Fruit fly (Drosophila melanogaster): ENCODE data around the gene Nak.

Nak gene

DNA sequence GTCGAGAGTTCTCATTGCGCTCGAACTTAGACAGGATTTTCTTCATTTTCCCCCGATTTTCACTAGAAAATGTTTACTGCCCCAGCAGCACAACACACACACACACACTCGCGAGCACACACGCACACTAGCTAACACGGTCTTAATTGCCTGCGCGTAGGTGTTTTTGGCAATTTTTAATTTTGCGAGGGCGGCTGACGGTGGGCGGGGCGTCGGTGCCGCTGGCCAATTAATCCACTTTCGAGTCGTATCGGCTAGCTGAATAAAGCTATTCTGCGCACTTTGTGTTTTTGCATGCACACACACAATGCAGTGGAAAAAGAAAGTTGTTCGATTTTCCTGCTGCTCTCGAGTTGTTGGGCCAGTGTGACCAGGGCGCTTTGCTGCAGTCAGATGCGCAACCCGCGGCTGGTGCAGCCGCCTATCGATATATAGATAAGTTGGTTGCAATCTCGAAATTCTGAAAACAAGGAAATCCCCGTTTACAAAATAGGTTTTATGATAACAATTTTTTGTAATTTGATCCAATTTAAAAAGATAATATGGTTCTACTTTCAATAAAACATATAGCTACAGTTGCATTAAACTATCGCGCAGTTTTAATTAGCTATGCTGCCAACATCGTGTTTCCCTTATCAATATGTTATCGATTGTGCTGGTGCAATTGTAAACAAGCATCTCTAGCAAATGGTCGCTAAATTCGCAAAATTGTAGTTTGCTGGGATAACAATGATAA lies at the start of gene Nak, which contains the start of gene Tango6:
Nak (minus strand) TSS at position 375 of the 736 bp plus-strand sequence.
Tango6 (plus strand) TSS at position 659 of the 736 bp plus-strand sequence.
- TF ChIP-seq noc (tag; optimal IDR thresholded peaks at IDR 0.05) = no peak

DNA sequence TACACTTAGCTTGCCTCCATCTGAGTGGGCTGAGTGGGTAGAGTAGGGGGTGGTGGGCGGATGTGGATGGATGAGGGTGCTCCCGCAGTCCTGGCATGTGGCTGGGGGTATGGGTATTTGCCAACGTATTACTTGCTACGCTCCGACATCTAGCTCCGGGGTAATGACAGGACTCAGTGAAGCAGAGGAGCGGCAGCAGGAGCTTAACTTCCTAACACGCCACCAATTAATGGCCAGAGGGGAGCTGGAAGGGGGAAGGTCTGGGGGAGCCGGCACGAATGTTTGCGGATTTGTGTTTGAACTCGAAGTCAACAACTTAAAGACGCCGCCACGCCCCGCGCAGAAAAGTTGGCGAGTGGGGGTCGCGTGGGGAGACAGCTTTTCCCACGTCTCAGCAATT lies 49.7 kb upstream of the Nak start:
- no peak for TF ChIP-seq noc (tag; optimal IDR thresholded peaks at IDR 0.05)

DNA sequence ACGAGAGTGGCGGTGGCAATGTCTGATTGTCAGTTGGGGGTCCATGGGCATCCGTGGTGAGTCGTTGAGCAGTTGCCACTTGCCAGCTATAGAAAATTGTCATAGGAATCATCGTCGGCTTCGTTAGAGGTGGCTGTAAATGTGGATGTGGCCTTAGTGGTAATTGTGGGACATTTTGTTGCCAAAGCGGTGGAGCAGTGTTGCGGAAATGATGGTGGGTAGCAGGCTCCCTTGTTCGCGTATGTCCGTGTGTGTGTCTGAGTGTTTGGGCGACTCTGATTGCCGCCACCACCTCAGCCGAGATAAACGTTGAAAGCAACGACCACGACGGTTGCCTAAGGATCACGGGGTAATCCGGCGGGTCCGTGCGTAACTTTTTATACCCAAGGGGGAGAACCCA lies 48.5 kb upstream of the Nak start:
- no peak for TF ChIP-seq noc (tag; optimal IDR thresholded peaks at IDR 0.05)

DNA sequence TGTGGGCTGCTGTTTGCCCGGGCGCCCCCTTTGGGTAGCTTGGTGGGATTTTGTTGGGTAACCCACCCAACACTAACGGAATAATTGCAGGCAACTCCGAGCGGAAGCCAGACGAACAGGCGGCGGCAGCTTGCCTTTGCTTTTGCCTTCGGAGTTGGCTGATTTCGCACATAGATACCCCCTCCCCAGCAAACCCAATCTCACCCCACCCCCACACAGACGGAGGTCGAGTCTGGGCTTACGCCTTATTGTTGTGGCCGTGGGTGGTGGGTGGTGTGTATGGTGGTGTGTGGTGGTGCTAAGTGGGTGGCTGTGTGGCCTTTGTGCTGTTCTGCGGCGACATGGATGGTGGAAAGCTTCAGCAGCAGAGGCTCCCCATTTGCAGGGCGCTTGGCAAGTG lies 47.1 kb upstream of the Nak start:
- no peak for TF ChIP-seq noc (tag; optimal IDR thresholded peaks at IDR 0.05)

DNA sequence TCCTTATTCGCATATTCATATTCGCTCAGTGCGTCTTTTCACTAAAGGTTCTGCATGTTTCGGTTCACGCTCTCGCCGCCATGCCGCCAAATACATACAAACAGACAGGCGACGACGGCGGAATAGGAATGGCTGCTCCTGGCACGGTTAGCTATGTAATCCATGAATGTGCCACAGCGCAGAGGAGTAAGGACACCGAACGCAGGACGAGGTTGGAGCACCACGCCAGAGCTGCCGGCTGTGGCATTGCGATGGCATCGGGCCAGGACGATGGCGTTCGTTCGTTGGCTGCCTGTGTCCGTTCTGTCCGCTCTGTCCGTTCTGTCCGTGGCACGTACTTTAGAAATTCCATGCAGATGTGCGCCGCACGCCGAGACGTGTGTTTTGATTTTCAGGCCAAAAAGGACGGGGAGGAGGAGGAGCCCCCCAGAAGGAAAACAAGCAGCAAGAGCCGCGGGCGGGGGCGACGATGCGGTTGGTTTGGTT lies 46.4 kb upstream of the Nak start:
- no peak for TF ChIP-seq noc (tag; optimal IDR thresholded peaks at IDR 0.05)

DNA sequence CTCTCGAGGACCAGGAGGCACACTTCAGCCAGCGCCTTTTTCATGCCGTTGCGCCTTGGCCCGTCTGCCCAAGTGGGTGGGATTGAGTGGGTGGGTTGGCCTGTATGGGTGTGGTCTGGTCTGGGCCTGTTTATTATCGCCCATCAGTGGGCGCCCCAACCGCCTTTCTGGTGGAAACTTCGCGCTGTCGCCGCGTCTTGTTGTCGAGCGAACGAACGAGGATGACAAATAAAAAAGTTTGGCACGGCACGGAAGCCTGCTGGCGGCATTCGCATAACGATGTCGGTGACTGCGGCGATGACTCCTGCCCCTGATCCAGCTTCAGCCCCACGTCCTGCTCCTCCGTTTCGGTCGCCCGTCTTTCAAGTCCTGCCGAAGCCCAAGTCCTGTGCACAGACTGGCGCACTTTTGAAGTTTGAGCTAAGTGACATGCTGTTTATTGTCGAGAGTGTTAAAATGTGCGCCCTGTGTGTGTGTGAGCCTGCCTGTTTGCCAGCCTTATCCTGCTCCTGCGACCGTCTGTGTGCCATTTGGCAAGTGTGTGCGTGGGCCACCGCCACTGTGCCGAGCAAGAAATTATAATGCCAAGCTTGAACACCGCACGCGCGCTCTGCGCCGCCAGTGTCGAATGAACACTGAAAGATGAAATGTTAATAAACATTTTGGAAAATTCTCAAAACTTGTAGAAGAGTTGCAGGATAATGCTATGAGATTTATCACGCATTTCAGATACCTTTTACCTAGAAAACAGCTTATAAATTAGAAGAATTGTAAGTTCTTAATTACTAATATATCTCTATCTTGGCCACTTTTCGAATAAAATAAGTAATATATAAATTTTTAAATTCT lies 45.7 kb upstream of the Nak start:
- TF ChIP-seq noc (tag; optimal IDR thresholded peaks at IDR 0.05) = peak; percentile 23

DNA sequence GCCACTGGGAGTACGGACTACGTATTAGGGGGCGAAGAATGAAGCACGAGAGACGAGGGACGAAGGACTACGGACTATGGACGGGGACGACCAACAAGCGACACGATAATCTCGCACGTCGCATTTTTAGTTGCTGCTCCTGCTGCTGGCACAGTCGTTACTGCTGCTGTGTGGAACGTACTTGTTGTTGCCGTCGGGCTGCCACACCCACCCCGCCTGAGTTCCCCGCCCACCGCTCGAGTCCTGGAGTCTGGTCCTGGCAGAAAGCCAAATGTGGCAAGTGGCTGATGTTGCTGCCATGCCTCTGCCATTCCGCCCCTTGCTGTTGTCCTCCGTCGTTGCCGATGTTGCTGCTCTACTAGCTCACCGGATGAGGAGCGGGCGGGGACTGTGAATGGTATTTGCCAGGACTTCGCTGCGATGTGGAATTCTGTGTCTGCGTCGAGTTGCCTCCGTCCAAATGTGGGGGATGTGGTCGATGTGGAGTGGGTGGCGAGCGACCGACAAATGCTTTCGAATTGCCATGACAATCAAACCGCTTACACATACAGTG lies 44.3 kb upstream of the Nak start:
- TF ChIP-seq noc (tag; optimal IDR thresholded peaks at IDR 0.05) = no peak

DNA sequence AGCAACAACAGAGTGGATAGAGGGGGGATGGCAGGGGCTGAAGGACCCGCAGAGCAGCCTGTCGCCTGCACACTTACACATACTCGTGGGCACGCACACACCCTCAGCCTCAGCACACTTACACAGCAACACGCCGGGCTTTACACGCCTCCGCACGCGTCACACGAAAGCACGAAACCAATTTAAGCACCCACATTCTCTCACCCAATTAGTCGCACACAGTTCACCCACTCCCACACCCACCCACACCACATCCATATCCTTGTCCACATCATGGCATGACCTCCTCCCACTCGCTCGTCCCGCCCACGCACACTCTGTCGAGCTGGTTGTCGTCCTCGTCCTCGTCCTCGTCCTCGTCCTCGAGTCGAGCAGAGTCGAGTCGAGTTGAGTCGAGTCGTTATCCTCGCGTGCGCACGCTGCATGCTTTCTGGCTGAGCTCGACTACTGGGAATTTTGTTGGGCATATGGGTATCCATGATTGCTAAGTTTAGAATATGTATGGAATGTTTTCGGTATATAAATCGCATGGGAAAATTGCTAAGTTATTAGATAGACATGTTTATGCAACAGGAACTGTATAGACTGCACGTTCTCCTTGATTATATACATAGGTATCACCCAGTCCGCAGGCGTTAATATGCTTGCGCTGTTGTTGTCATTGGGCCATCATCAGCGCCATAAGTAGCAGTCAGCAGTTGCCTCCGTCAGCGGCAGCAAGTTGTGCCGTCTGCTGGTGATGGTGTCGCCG lies 43.5 kb upstream of the Nak start:
- peak; percentile 54 for TF ChIP-seq noc (tag; optimal IDR thresholded peaks at IDR 0.05)

DNA sequence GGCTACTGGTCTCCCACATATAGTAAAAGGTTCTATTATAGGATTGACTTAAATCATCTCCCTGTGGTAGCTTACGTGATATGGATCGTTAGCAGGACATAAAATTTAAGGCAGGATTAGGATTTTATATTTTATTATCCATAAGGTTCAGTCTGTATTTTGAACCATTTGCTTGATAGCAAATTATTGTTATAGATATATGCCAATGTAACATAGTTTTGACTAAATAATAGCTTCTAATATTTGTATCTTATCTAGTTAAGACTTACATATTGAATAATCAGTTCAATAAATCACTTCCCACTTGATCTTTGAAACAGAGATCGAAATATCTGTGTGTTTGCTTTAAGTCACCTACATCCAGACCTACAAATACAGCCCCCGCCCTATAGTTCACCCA lies 42.0 kb upstream of the Nak start, which contains the start of gene robl37BC:
robl37BC (plus strand) TSS at position 301 of the 400 bp plus-strand sequence.
- no peak for TF ChIP-seq noc (tag; optimal IDR thresholded peaks at IDR 0.05)

DNA sequence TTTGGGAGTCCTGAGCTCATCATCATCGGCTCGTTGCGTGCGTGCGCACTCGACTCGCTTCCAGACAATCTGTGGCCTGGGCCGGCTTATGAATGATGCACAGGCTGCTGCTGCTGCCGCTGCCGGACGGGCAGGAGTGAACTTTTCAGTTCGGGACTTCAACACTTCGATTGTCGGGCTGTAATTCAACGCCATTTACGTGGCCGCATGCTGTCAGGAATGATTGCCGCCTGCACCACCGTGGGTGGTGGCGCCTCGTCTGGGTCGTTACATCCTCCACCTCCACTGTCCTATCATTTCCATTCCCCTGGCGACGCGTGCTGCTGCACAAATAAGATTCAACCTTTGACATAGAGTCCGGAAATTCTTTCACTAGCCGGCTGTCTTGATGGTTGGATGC lies 41.5 kb upstream of the Nak start:
- TF ChIP-seq noc (tag; optimal IDR thresholded peaks at IDR 0.05) = no peak

DNA sequence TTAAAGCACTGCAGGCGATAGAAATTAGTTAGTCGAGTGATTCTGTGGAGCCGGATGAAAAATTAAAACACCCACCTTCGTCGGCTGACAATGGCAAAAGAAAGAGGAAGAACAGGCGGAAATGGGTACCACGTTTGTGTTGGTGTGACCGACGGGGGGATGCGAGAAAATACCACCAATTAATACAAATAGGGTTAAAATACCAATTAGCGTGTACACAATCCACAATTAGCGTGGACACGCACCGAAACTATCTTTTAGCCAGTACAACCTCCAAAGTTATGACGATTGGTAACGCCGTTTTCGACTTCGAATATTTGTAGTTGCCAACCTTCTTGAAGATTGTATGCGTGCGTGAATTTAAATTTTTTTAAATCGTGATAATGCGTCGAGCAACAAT lies 40.6 kb upstream of the Nak start, which contains the start of gene RpL30:
RpL30 (minus strand) TSS at position 177 of the 400 bp plus-strand sequence.
- peak; percentile 82 for TF ChIP-seq noc (tag; optimal IDR thresholded peaks at IDR 0.05)

DNA sequence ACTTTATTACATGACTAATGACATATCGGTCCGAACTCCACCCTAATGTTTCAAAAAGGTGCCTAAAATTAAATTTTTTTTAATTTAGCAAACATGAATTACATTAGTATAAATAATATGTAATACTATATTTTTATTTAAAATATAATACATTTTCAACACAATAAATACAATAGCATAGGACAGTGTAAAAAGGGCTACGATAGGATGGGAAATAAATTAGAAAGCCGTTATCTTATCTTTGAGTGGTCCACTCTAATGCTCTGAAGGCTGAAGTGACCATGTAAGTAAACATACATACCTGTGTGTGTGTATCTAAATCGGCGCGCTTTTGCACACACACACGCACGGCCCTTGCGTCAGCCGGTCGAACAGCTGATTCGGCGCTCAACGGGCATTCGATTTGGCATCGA lies 34.4 kb upstream of the Nak start, which contains the start of gene CG31793:
CG31793 (plus strand) TSS at position 409 of the 413 bp plus-strand sequence.
- TF ChIP-seq noc (tag; optimal IDR thresholded peaks at IDR 0.05) = peak; percentile 88

DNA sequence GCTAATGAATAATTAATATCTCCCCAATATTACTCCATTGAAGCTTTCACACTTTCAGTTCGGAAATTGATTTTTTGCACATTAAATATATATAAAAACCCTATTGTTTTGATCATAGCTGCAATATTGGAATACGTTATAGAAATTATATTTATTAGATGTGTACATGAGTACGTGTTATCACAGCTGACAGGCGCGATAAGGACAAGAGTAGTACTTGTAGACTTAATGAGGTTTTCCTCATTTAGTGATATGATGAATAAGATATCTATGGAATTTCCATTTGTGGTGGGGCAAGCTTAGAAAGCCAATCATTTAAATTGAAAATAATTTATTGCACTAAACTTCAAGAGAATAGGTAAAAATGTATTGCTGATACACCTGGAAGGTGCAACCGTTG lies 33.9 kb upstream of the Nak start:
- no peak for TF ChIP-seq noc (tag; optimal IDR thresholded peaks at IDR 0.05)

DNA sequence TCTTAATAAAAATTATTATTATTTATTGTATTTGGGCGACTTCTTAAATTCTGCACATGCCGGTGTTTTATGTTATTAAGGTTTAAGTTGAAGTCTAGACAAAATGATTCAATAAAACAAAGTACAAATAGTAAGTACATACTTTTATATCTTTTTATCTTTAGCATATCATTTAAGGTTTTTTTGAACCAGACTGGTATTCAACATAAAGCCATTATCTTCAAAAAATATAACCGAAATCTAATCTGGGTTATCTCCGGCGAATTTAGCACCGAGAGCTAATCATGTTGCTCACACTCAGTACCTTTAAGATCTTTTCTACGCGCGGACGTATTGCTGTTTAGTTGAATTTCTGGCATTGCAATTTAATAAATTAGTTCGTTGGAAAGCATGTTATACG lies 28.6 kb upstream of the Nak start, which contains the start of gene CG31792:
CG31792 (plus strand) TSS at position 301 of the 400 bp plus-strand sequence.
- no peak for TF ChIP-seq noc (tag; optimal IDR thresholded peaks at IDR 0.05)

DNA sequence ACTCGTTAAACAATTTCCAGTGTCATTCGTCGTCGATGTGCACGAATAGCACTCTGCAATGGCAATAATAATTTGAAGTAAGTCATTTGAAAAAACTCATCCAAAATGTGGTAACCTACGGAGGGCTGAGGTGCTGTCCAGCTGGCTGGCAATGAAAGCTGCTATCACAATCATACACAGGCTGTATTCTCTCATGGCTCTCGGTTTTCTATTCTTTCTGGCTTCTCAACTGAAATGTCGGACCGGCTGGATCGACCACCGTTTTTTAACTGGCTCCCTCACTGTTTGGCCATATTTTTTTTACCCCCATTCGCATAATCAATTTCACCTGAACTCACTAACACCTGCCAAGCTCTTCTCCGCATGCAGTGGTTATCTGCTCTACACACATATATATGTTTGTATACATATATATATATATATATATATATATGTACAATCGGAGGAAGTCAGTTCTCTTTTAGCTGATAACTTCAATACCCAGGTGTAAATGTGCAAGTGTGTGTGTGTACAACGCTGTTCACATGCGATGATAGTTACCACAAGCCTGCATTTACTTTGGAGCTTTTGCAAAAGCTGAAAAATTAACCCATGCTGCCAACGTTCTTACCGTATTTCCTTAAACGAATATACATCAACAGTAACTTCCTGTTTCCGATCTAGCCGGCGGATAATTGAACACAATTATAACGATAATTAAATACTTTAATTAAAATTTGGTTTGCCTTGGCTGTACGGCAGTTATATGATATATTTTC lies 27.3 kb upstream of the Nak start, which contains the start of gene CG10650:
CG10650 (minus strand) TSS at position 275 of the 758 bp plus-strand sequence.
- peak; percentile 14 for TF ChIP-seq noc (tag; optimal IDR thresholded peaks at IDR 0.05)
